Worm (Caenorhabditis elegans) whole organism, L4 larva: Measurements from ENCODE around the gene col-99.
A peak's percentile ranks its signal among the peaks of the same experiment; 100 is the strongest.
"Not testable (repeated sequence)": the region's sequence is repeated elsewhere in the genome, so short reads cannot be mapped to it uniquely, and the experiment has no call there.

Experiments
- F26F4.8 ChIP-seq: fragments of 200-800 bp; sonication (Bioruptor generic); conservative IDR thresholded peaks from 2 replicates; pipeline ENCODE4 v1.3.6; 2022; ENCODE audit warnings: missing genetic modification characterization, missing compliant biosample characterization
- T20F7.1 ChIP-seq: fragments of 200-800 bp; sonication (Bioruptor generic); optimal IDR thresholded peaks from 2 replicates; lab custom pipeline; 2018; ENCODE audit warnings: mild to moderate bottlenecking, missing genetic modification characterization, missing compliant biosample characterization
- ZK337.2 ChIP-seq: fragments of 200-800 bp; sonication (Bioruptor generic); IDR thresholded peaks from 2 replicates; pipeline ENCODE4 v1.3.6; 2022; ENCODE audit warnings: missing genetic modification reagents, missing genetic modification characterization, missing compliant biosample characterization
- aha-1 ChIP-seq: fragments of 150-350 bp; peaks from one replicate; lab custom pipeline; 2014; ENCODE audit warnings: missing biosample characterization, missing genetic modification characterization
- attf-4 ChIP-seq: sonication (generic microtip); optimal IDR thresholded peaks from 3 replicates; lab custom pipeline; 2017; ENCODE audit warnings: missing biosample characterization, missing genetic modification characterization
- ceh-20 ChIP-seq: fragments of 200-800 bp; sonication (Bioruptor generic); IDR thresholded peaks from 2 replicates; pipeline ENCODE4 v1.3.6; 2022; ENCODE audit warnings: missing genetic modification reagents, missing genetic modification characterization, missing compliant biosample characterization
- ceh-28 ChIP-seq: fragments of 150-350 bp; optimal IDR thresholded peaks from 2 replicates; lab custom pipeline; 2014; ENCODE audit warnings: missing biosample characterization, missing genetic modification reagents, missing genetic modification characterization
- ceh-82 ChIP-seq: sonication (generic microtip); optimal IDR thresholded peaks from 2 replicates; lab custom pipeline; 2017; ENCODE audit warnings: missing biosample characterization, missing genetic modification characterization
- daf-12 ChIP-seq: fragments of 150-350 bp; optimal IDR thresholded peaks from 2 replicates; lab custom pipeline; 2014; ENCODE audit warnings: missing biosample characterization, missing genetic modification reagents, missing genetic modification characterization
- daf-16 ChIP-seq, 3 experiments: sonication (generic microtip); optimal IDR thresholded peaks; 2 replicates each; lab custom pipeline; 2016 to 2017; ENCODE audit warnings: missing genetic modification characterization in 3 of 3, missing genetic modification reagents in 3 of 3, mild to moderate bottlenecking in 2 of 3, missing compliant biosample characterization in 2 of 3, missing biosample characterization in 1 of 3, moderate library complexity in 1 of 3
- daf-19 ChIP-seq: fragments of 200-800 bp; sonication (Bioruptor generic); conservative IDR thresholded peaks from 2 replicates; pipeline ENCODE4 v1.3.6; 2022; ENCODE audit warnings: missing genetic modification characterization, missing compliant biosample characterization
- daf-8 ChIP-seq: fragments of 200-800 bp; sonication (Bioruptor generic); IDR thresholded peaks from 2 replicates; pipeline ENCODE4 v1.3.6; 2022; ENCODE audit warnings: missing genetic modification characterization, missing compliant biosample characterization
- dmd-9 ChIP-seq: fragments of 200-800 bp; sonication (Bioruptor generic); IDR thresholded peaks from 2 replicates; pipeline ENCODE4 v1.3.6; 2022; ENCODE audit warnings: missing genetic modification reagents, missing genetic modification characterization, missing compliant biosample characterization
- dpl-1 ChIP-seq: fragments of 150-350 bp; optimal IDR thresholded peaks from 2 replicates; lab custom pipeline; 2014; ENCODE audit warnings: missing biosample characterization, missing genetic modification reagents, missing genetic modification characterization
- dve-1 ChIP-seq: sonication (generic microtip); optimal IDR thresholded peaks from 2 replicates; lab custom pipeline; 2017; ENCODE audit warnings: antibody characterized with exemption, mild to moderate bottlenecking, missing genetic modification characterization, missing compliant biosample characterization; ENCODE audit not compliant: insufficient read depth
- fkh-10 ChIP-seq: fragments of 150-350 bp; optimal IDR thresholded peaks from 2 replicates; lab custom pipeline; 2014; ENCODE audit warnings: missing biosample characterization, missing genetic modification reagents, missing genetic modification characterization
- gei-8 ChIP-seq: fragments of 200-800 bp; sonication (Bioruptor generic); optimal IDR thresholded peaks from 2 replicates; lab custom pipeline; 2018; ENCODE audit warnings: mild to moderate bottlenecking, missing genetic modification characterization, missing compliant biosample characterization
- hif-1 ChIP-seq, 2 experiments: sonication (generic microtip); optimal IDR thresholded peaks; 2 replicates each; lab custom pipeline; 2016 to 2017; ENCODE audit warnings: missing compliant biosample characterization in 2 of 2, missing genetic modification characterization in 2 of 2, missing genetic modification reagents in 2 of 2, missing genotype in 2 of 2, mild to moderate bottlenecking in 1 of 2
- hlh-30 ChIP-seq: sonication (generic microtip); optimal IDR thresholded peaks from 2 replicates; lab custom pipeline; 2017; ENCODE audit warnings: antibody characterized with exemption, mild to moderate bottlenecking, missing genetic modification characterization, missing compliant biosample characterization; ENCODE audit not compliant: insufficient read depth
- hmg-1.1 ChIP-seq: fragments of 200-800 bp; sonication (Bioruptor generic); IDR thresholded peaks from 2 replicates; pipeline ENCODE4 v1.3.6; 2022; ENCODE audit warnings: missing genetic modification reagents, missing genetic modification characterization, missing compliant biosample characterization
- lin-15B ChIP-seq: fragments of 150-350 bp; sonication (generic microtip); optimal IDR thresholded peaks from 3 replicates; lab custom pipeline; 2014; ENCODE audit warnings: missing biosample characterization, missing genetic modification characterization
- lin-38 ChIP-seq: fragments of 200-800 bp; sonication (Bioruptor generic); IDR thresholded peaks from 2 replicates; pipeline ENCODE4 v1.3.6; 2022; ENCODE audit warnings: missing genetic modification reagents, missing genetic modification characterization, missing compliant biosample characterization
- lin-39 ChIP-seq: fragments of 150-350 bp; optimal IDR thresholded peaks from 2 replicates; lab custom pipeline; 2014; ENCODE audit warnings: missing biosample characterization, missing genetic modification reagents, missing genetic modification characterization
- lsy-2 ChIP-seq, 2 experiments: fragments of 150-350 bp in 1 of 2; sonication (generic microtip) in 1 of 2; optimal IDR thresholded peaks; 2 replicates each; lab custom pipeline; 2014 to 2017; ENCODE audit warnings: missing biosample characterization in 2 of 2, missing genetic modification characterization in 2 of 2
- mdt-29 ChIP-seq: fragments of 200-800 bp; sonication (Bioruptor generic); IDR thresholded peaks from 2 replicates; pipeline ENCODE4 v1.3.6; 2022; ENCODE audit warnings: missing genetic modification reagents, missing genetic modification characterization, missing compliant biosample characterization
- mep-1 ChIP-seq: fragments of 150-350 bp; sonication (generic microtip); optimal IDR thresholded peaks from 3 replicates; lab custom pipeline; 2014; ENCODE audit warnings: missing biosample characterization, missing genetic modification characterization
- mxl-2 ChIP-seq: fragments of 200-800 bp; sonication (Bioruptor generic); conservative IDR thresholded peaks from 2 replicates; pipeline ENCODE4 v1.3.6; 2022; ENCODE audit warnings: missing genetic modification reagents, missing genetic modification characterization, missing compliant biosample characterization
- nhr-102 ChIP-seq: sonication (generic microtip); optimal IDR thresholded peaks from 2 replicates; lab custom pipeline; 2016; ENCODE audit warnings: mild to moderate bottlenecking, missing genetic modification characterization, moderate library complexity, missing compliant biosample characterization
- nhr-111 ChIP-seq: fragments of 200-800 bp; sonication (Bioruptor generic); optimal IDR thresholded peaks from 2 replicates; lab custom pipeline; 2018; ENCODE audit warnings: mild to moderate bottlenecking, missing genetic modification characterization, missing compliant biosample characterization
- nhr-237 ChIP-seq: sonication (generic microtip); optimal IDR thresholded peaks from 2 replicates; lab custom pipeline; 2017; ENCODE audit warnings: missing biosample characterization, missing genetic modification characterization
- nhr-25 ChIP-seq: sonication (generic microtip); optimal IDR thresholded peaks from 2 replicates; lab custom pipeline; 2017; ENCODE audit warnings: missing genetic modification characterization, mild to moderate bottlenecking, missing compliant biosample characterization, antibody characterized with exemption, moderate library complexity, borderline replicate concordance; ENCODE audit not compliant: insufficient read depth
- nhr-41 ChIP-seq: fragments of 200-800 bp; sonication (Bioruptor generic); IDR thresholded peaks from 2 replicates; pipeline ENCODE4 v1.3.6; 2022; ENCODE audit warnings: missing genetic modification reagents, missing genetic modification characterization, missing compliant biosample characterization
- nhr-42 ChIP-seq: fragments of 200-800 bp; sonication (Bioruptor generic); IDR thresholded peaks from 2 replicates; pipeline ENCODE4 v1.3.6; 2022; ENCODE audit warnings: missing genetic modification characterization, missing compliant biosample characterization
- nhr-48 ChIP-seq: sonication (generic microtip); optimal IDR thresholded peaks from 2 replicates; lab custom pipeline; 2016; ENCODE audit warnings: mild to moderate bottlenecking, missing genetic modification characterization, missing compliant biosample characterization
- nhr-6 ChIP-seq: fragments of 150-350 bp; optimal IDR thresholded peaks from 2 replicates; lab custom pipeline; 2014; ENCODE audit warnings: missing biosample characterization, missing genetic modification characterization
- snpc-4 ChIP-seq: fragments of 150-350 bp; optimal IDR thresholded peaks from 2 replicates; lab custom pipeline; 2014; ENCODE audit warnings: missing biosample characterization, missing genetic modification characterization
- unc-130 ChIP-seq: sonication (generic microtip); optimal IDR thresholded peaks from 2 replicates; lab custom pipeline; 2016; ENCODE audit warnings: missing genetic modification reagents, missing genetic modification characterization, missing compliant biosample characterization
- unc-39 ChIP-seq: sonication (generic microtip); optimal IDR thresholded peaks from 2 replicates; lab custom pipeline; 2017; ENCODE audit warnings: missing biosample characterization, missing genetic modification characterization
- unc-62 ChIP-seq, 3 experiments: fragments of 150-350 bp in 1 of 3; sonication (generic microtip); optimal IDR thresholded peaks in 2 of 3; peaks in 1 of 3; 1 replicate in 1 of 3; 2 replicates in 2 of 3; lab custom pipeline; 2014 to 2017; ENCODE audit warnings: missing biosample characterization in 3 of 3, missing genetic modification characterization in 3 of 3, missing genetic modification reagents in 3 of 3, missing genotype in 1 of 3
- zag-1 ChIP-seq: fragments of 150-350 bp; optimal IDR thresholded peaks from 2 replicates; lab custom pipeline; 2014; ENCODE audit warnings: missing biosample characterization, missing genetic modification characterization
- zfp-2 ChIP-seq: sonication (generic microtip); optimal IDR thresholded peaks from 2 replicates; lab custom pipeline; 2016; ENCODE audit warnings: mild to moderate bottlenecking, missing genetic modification characterization, missing compliant biosample characterization
- zfp-3 ChIP-seq: fragments of 200-800 bp; sonication (Bioruptor generic); conservative IDR thresholded peaks from 2 replicates; pipeline ENCODE4 v1.3.6; 2022; ENCODE audit warnings: missing genetic modification reagents, missing genetic modification characterization, missing compliant biosample characterization
- ztf-7 ChIP-seq: fragments of 150-350 bp; optimal IDR thresholded peaks from 2 replicates; lab custom pipeline; 2014; ENCODE audit warnings: missing biosample characterization, missing genetic modification characterization

col-99 gene

DNA sequence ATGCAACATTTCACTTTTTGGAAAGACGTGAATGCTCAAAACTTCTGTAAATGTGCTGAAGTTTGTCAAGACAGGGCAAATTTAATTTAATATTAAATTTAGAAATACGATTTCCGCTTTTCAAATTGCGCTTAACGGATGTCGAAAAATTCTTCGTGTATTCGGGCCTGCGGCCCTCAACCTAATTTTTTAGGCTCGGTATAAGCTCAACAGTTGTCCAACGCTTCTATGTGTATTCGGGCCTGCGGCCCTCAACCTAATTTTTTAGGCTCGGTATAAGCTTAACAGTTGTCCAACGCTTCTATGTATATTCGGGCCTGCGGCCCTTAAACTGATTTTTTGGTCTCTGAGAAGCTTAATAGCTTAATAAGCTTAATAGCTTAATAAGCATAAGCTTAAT, 28.9 kb downstream of the col-99 start:
- TF ChIP-seq F26F4.8 (GFP tag; lab: Robert Waterston, UW) (0 out of 2 replicates have a peak, but pooled peaks have one; percentile 13), attf-4 (tag; lab: Kevin White, UChicago) (no peak), lin-38 (peak; percentile 38), ceh-28 (no peak), dmd-9 (no peak)

DNA sequence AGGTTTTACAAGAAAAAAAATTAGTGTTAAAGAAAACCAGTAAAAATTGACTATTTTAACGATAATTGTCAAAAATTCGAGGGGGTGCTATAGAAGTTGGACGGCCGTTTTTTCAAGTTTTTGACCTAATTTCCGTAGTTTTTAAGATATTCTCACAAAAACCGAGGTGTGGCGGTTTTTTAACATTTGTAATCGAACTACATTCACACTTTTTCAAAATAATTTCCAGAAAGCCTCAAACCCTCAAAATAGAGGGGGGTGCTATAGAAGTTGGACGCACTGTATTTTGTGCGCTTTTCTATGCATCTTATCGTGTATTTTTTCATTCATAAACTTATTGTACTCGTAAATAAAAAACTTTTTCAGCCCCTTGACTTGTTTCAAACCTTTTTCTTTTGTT, 36.3 kb downstream of the col-99 start, which contains the start of gene F29C4.4:
F29C4.4 (plus strand) TSS at position 301 of the 400 bp plus-strand sequence.
- not testable (repeated sequence) for TF ChIP-seq nhr-237, hlh-30, nhr-48 (tag; lab: Kevin White, UChicago)

DNA sequence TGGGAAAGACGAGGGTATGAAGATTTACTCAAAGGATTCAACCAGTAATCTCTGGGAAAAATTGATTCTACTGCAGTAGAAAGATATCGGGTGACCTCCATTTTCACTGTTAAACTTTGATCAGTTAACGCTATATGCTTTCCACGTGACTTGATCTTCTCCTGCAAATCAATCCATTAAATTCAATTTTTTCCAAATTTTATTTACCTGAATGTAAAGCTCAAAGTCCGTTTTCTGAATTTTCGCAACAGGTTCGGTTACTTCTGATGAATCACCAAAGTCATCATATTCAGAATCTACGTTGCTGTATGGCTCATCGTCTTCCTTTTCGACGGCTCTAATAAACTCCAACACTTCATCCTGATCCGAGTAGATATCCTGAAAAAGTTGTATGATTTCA, 38.4 kb downstream of the col-99 start, which contains the start of gene B0545.4:
B0545.4 (minus strand) TSS at position 101 of the 400 bp plus-strand sequence.
- TF ChIP-seq dpl-1 (GFP tag; lab: Kevin White, UChicago) (no peak), zag-1 (no peak), ceh-28 (no peak), unc-62 (GFP tag; optimal IDR thresholded peaks at IDR 0.05 in 1 of 2; lab: Kevin White, UChicago) (no peak), unc-62 (tag; optimal IDR thresholded peaks at IDR 0.05; lab: Kevin White, UChicago) (no peak), gei-8 (GFP tag; lab: Kevin White, UChicago) (no peak), nhr-6 (tag; lab: Kevin White, UChicago) (no peak), lin-15B (tag; lab: Kevin White, UChicago) (no peak)

DNA sequence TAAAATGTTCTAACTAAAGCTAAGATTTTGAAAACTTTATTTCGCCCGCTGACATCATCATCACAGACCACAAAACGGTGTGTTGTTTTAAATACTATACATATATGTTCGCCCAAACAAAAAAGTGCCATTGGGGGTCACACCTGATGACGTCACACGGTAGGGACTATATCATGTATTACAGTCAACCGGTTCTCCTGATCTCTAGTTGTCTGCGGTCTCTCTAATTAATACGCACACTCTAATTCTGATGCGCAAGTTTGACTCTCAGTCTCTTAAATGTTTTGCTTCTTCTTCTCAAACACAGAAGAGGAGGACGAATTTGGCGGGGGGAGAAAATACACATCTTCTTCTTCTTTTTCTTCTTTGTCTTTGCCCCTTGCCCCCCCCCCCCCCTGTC, 44.9 kb downstream of the col-99 start:
- TF ChIP-seq snpc-4 (no peak), zfp-3 (GFP tag; lab: Robert Waterston, UW) (no peak), nhr-42 (GFP tag; lab: Robert Waterston, UW) (no peak), zfp-2 (tag; lab: Kevin White, UChicago) (no peak), ceh-20 (GFP tag; lab: Robert Waterston, UW) (no peak), attf-4 (tag; lab: Kevin White, UChicago) (no peak), daf-19 (GFP tag; lab: Robert Waterston, UW) (no peak), daf-16 (GFP tag; optimal IDR thresholded peaks at IDR 0.05; lab: Kevin White, UChicago) (no peak), daf-16 (tag; optimal IDR thresholded peaks at IDR 0.05; lab: Kevin White, UChicago) (no peak), hif-1 (tag; optimal IDR thresholded peaks at IDR 0.05; lab: Kevin White, UChicago) (no peak), lsy-2 (tag; optimal IDR thresholded peaks at IDR 0.05; lab: Kevin White, UChicago) (peak in 1 of 2 experiments; percentile 29), T20F7.1 (GFP tag; lab: Kevin White, UChicago) (no peak), lin-39 (tag; lab: Kevin White, UChicago) (no peak), mdt-29 (GFP tag; lab: Robert Waterston, UW) (no peak), nhr-237 (tag; lab: Kevin White, UChicago) (no peak), zag-1 (no peak), unc-130 (GFP tag; lab: Kevin White, UChicago) (no peak), nhr-41 (GFP tag; lab: Robert Waterston, UW) (no peak), dmd-9 (no peak), aha-1 (tag; lab: Kevin White, UChicago) (peak; percentile 57), nhr-25 (tag; lab: Kevin White, UChicago) (peak; percentile 41), nhr-111 (GFP tag; lab: Kevin White, UChicago) (no peak), daf-12 (tag; lab: Kevin White, UChicago) (no peak), nhr-102 (tag; lab: Kevin White, UChicago) (no peak), dve-1 (peak; percentile 2), daf-8 (GFP tag; lab: Robert Waterston, UW) (no peak), hmg-1.1 (GFP tag; lab: Robert Waterston, UW) (0 out of 2 replicates have a peak, but pooled peaks have one; percentile 29), fkh-10 (GFP tag; lab: Kevin White, UChicago) (no peak), ZK337.2 (GFP tag; lab: Robert Waterston, UW) (no peak), mxl-2 (GFP tag; lab: Robert Waterston, UW) (no peak), gei-8 (GFP tag; lab: Kevin White, UChicago) (no peak), ztf-7 (tag; lab: Kevin White, UChicago) (no peak), mep-1 (tag; lab: Kevin White, UChicago) (peak; percentile 47), nhr-48 (tag; lab: Kevin White, UChicago) (no peak), unc-39 (tag; lab: Kevin White, UChicago) (no peak), lin-15B (tag; lab: Kevin White, UChicago) (no peak), unc-62 (GFP tag; optimal IDR thresholded peaks at IDR 0.05 in 1 of 2; lab: Kevin White, UChicago) (peak in 1 of 2 experiments; percentile 85), unc-62 (tag; optimal IDR thresholded peaks at IDR 0.05; lab: Kevin White, UChicago) (no peak), ceh-82 (tag; lab: Kevin White, UChicago) (no peak)
